Worm (Caenorhabditis elegans) whole organism, young adult: ENCODE data around the gene zipt-2.1.
A peak's percentile ranks its signal among the peaks of the same experiment; 100 is the strongest.

Source experiments
- B0019.2 ChIP-seq: fragments of 200-800 bp; sonication (Bioruptor generic); conservative IDR thresholded peaks from 2 replicates; pipeline ENCODE4 v1.3.6; 2022; ENCODE audit warnings: missing genetic modification reagents, missing genetic modification characterization, missing compliant biosample characterization
- B0035.1 ChIP-seq: sonication (generic microtip); optimal IDR thresholded peaks from 2 replicates; lab custom pipeline; 2016; ENCODE audit warnings: missing genetic modification characterization, mild to moderate bottlenecking, missing compliant biosample characterization, missing genotype, missing genetic modification reagents
- B0261.1 ChIP-seq: sonication (generic microtip); optimal IDR thresholded peaks from 2 replicates; lab custom pipeline; 2016; ENCODE audit warnings: mild to moderate bottlenecking, missing genetic modification characterization, moderate library complexity, missing compliant biosample characterization
- C17E4.6 ChIP-seq: fragments of 200-800 bp; sonication (Bioruptor generic); IDR thresholded peaks from 2 replicates; pipeline ENCODE4 v1.3.6; 2022; ENCODE audit warnings: missing genetic modification reagents, missing genetic modification characterization, missing compliant biosample characterization
- D2030.7 ChIP-seq: fragments of 200-800 bp; sonication (Bioruptor generic); IDR thresholded peaks from 2 replicates; pipeline ENCODE4 v1.3.6; 2022; ENCODE audit warnings: missing genetic modification reagents, missing genetic modification characterization, missing compliant biosample characterization
- F10E7.11 ChIP-seq: sonication (generic microtip); optimal IDR thresholded peaks from 2 replicates; lab custom pipeline; 2017; ENCODE audit warnings: mild to moderate bottlenecking, missing genetic modification characterization, moderate library complexity, missing compliant biosample characterization
- F23B12.7 ChIP-seq: sonication (generic microtip); optimal IDR thresholded peaks from 2 replicates; lab custom pipeline; 2017; ENCODE audit warnings: missing genetic modification characterization, mild to moderate bottlenecking, missing compliant biosample characterization, antibody characterized with exemption, moderate library complexity; ENCODE audit not compliant: insufficient read depth
- F33H1.4 ChIP-seq: fragments of 200-800 bp; sonication (Bioruptor generic); IDR thresholded peaks from 2 replicates; pipeline ENCODE4 v1.3.6; 2022; ENCODE audit warnings: missing genetic modification reagents, missing genetic modification characterization, missing compliant biosample characterization
- F52B5.7 ChIP-seq: sonication (generic microtip); optimal IDR thresholded peaks from 2 replicates; lab custom pipeline; 2016; ENCODE audit warnings: mild to moderate bottlenecking, missing genetic modification characterization, missing compliant biosample characterization
- F57C9.4 ChIP-seq: sonication (generic microtip); optimal IDR thresholded peaks from 2 replicates; lab custom pipeline; 2017; ENCODE audit warnings: mild to moderate bottlenecking, missing genetic modification characterization, missing compliant biosample characterization
- K12H6.12 ChIP-seq: fragments of 200-800 bp; sonication (Bioruptor generic); optimal IDR thresholded peaks from 2 replicates; lab custom pipeline; 2018; ENCODE audit warnings: mild to moderate bottlenecking, missing genetic modification characterization, missing compliant biosample characterization
- Y53G8AR.9 ChIP-seq: fragments of 200-800 bp; sonication (Bioruptor generic); conservative IDR thresholded peaks from 2 replicates; pipeline ENCODE4 v1.3.6; 2022; ENCODE audit warnings: missing genetic modification reagents, missing genetic modification characterization, missing compliant biosample characterization
- Y67H2A.10 ChIP-seq: fragments of 200-800 bp; sonication (Bioruptor generic); conservative IDR thresholded peaks from 2 replicates; pipeline ENCODE4 v1.3.6; 2022; ENCODE audit warnings: missing genetic modification reagents, missing genetic modification characterization, missing compliant biosample characterization
- Y79H2A.3 ChIP-seq: fragments of 200-800 bp; sonication (Bioruptor generic); conservative IDR thresholded peaks from 2 replicates; pipeline ENCODE4 v1.3.6; 2022; ENCODE audit warnings: missing genetic modification reagents, missing genetic modification characterization, missing compliant biosample characterization
- ama-1 ChIP-seq, 3 experiments: fragments of 150-350 bp in 1 of 3; sonication (generic microtip) in 2 of 3; optimal IDR thresholded peaks; 2 replicates each; lab custom pipeline; 2014 to 2018; ENCODE audit warnings: missing biosample characterization in 2 of 3, missing genetic modification characterization in 2 of 3, missing genetic modification reagents in 2 of 3
- aptf-3 ChIP-seq: fragments of 200-800 bp; sonication (Bioruptor generic); IDR thresholded peaks from 2 replicates; pipeline ENCODE4 v1.3.6; 2022; ENCODE audit warnings: missing genetic modification characterization, missing compliant biosample characterization
- attf-6 ChIP-seq: fragments of 200-800 bp; sonication (Bioruptor generic); IDR thresholded peaks from 2 replicates; pipeline ENCODE4 v1.3.6; 2022; ENCODE audit warnings: missing genetic modification reagents, missing genetic modification characterization, missing compliant biosample characterization
- ceh-100 ChIP-seq: fragments of 200-800 bp; sonication (Bioruptor generic); IDR thresholded peaks from 2 replicates; pipeline ENCODE4 v1.3.6; 2022; ENCODE audit warnings: missing genetic modification reagents, missing genetic modification characterization, missing compliant biosample characterization
- ceh-79 ChIP-seq: sonication (generic microtip); optimal IDR thresholded peaks from 2 replicates; lab custom pipeline; 2017; ENCODE audit warnings: mild to moderate bottlenecking, missing genetic modification characterization, missing compliant biosample characterization
- ceh-91 ChIP-seq: fragments of 200-800 bp; sonication (Bioruptor generic); IDR thresholded peaks from 2 replicates; pipeline ENCODE4 v1.3.6; 2022; ENCODE audit warnings: missing genetic modification reagents, missing genetic modification characterization, missing compliant biosample characterization
- dpl-1 ChIP-seq: fragments of 150-350 bp; optimal IDR thresholded peaks from 2 replicates; lab custom pipeline; 2014; ENCODE audit warnings: missing biosample characterization, missing genetic modification reagents, missing genetic modification characterization
- egrh-3 ChIP-seq: fragments of 200-800 bp; sonication (Bioruptor generic); IDR thresholded peaks from 2 replicates; pipeline ENCODE4 v1.3.6; 2022; ENCODE audit warnings: missing genetic modification reagents, missing genetic modification characterization, missing compliant biosample characterization
- gei-17 ChIP-seq: fragments of 200-800 bp; sonication (Bioruptor generic); optimal IDR thresholded peaks from 2 replicates; lab custom pipeline; 2018; ENCODE audit warnings: mild to moderate bottlenecking, missing genetic modification characterization, missing compliant biosample characterization
- hlh-26 ChIP-seq: fragments of 200-800 bp; sonication (Bioruptor generic); conservative IDR thresholded peaks from 2 replicates; pipeline ENCODE4 v1.3.6; 2022; ENCODE audit warnings: missing genetic modification reagents, missing genetic modification characterization, missing compliant biosample characterization
- hmg-1.2 ChIP-seq: fragments of 200-800 bp; sonication (Bioruptor generic); IDR thresholded peaks from 2 replicates; pipeline ENCODE4 v1.3.6; 2022; ENCODE audit warnings: missing genetic modification reagents, missing genetic modification characterization, missing compliant biosample characterization
- hsf-1 ChIP-seq: fragments of 200-800 bp; sonication (Bioruptor generic); IDR thresholded peaks from 2 replicates; pipeline ENCODE4 v1.3.6; 2022; ENCODE audit warnings: missing genetic modification reagents, missing genetic modification characterization, missing compliant biosample characterization
- let-526 ChIP-seq: fragments of 200-800 bp; sonication (Bioruptor generic); IDR thresholded peaks from 2 replicates; pipeline ENCODE4 v1.3.6; 2022; ENCODE audit warnings: missing genetic modification reagents, missing genetic modification characterization, missing compliant biosample characterization
- lin-35 ChIP-seq, 3 experiments: fragments of 150-350 bp in 2 of 3; sonication (generic microtip) in 1 of 3; optimal IDR thresholded peaks; 2 replicates each; lab custom pipeline; 2014 to 2018; ENCODE audit warnings: missing biosample characterization in 3 of 3, missing genetic modification characterization in 3 of 3, missing genetic modification reagents in 3 of 3
- lsl-1 ChIP-seq: fragments of 200-800 bp; sonication (Bioruptor generic); optimal IDR thresholded peaks from 2 replicates; lab custom pipeline; 2018; ENCODE audit warnings: mild to moderate bottlenecking, missing genetic modification characterization, moderate library complexity, missing compliant biosample characterization
- lsy-27 ChIP-seq: sonication (generic microtip); optimal IDR thresholded peaks from 2 replicates; lab custom pipeline; 2017; ENCODE audit warnings: missing genetic modification characterization, mild to moderate bottlenecking, missing compliant biosample characterization, antibody characterized with exemption, missing genotype, borderline replicate concordance; ENCODE audit not compliant: insufficient read depth
- mcd-1 ChIP-seq: fragments of 200-800 bp; sonication (Bioruptor generic); IDR thresholded peaks from 2 replicates; pipeline ENCODE4 v1.3.6; 2022; ENCODE audit warnings: missing genetic modification reagents, missing genetic modification characterization, missing compliant biosample characterization
- mel-28 ChIP-seq: sonication (generic microtip); optimal IDR thresholded peaks from 2 replicates; lab custom pipeline; 2016; ENCODE audit warnings: borderline replicate concordance, mild to moderate bottlenecking, missing genetic modification characterization, missing compliant biosample characterization
- mes-4 ChIP-seq: sonication (generic microtip); optimal IDR thresholded peaks from 2 replicates; lab custom pipeline; 2016; ENCODE audit warnings: missing genotype, missing genetic modification characterization, missing compliant biosample characterization
- nfyb-1 ChIP-seq: fragments of 200-800 bp; sonication (Bioruptor generic); IDR thresholded peaks from 2 replicates; pipeline ENCODE4 v1.3.6; 2022; ENCODE audit warnings: missing genetic modification reagents, missing genetic modification characterization, missing compliant biosample characterization
- nhr-27 ChIP-seq: fragments of 200-800 bp; sonication (Bioruptor generic); optimal IDR thresholded peaks from 2 replicates; lab custom pipeline; 2018; ENCODE audit warnings: mild to moderate bottlenecking, missing genetic modification characterization, moderate library complexity, missing compliant biosample characterization
- pha-4 ChIP-seq: fragments of 150-350 bp; sonication (generic microtip); optimal IDR thresholded peaks from 2 replicates; lab custom pipeline; 2014; ENCODE audit warnings: missing biosample characterization, missing genetic modification reagents, missing genetic modification characterization
- rpc-1 ChIP-seq, 2 experiments: fragments of 150-350 bp in 1 of 2; sonication (generic microtip) in 1 of 2; optimal IDR thresholded peaks; 2 replicates each; lab custom pipeline; 2014 to 2018; ENCODE audit warnings: missing biosample characterization in 1 of 2, missing genetic modification characterization in 1 of 2, missing genetic modification reagents in 1 of 2, missing genotype in 1 of 2
- snpc-1.1 ChIP-seq: sonication (generic microtip); optimal IDR thresholded peaks from 2 replicates; lab custom pipeline; 2017; ENCODE audit warnings: missing genetic modification characterization, mild to moderate bottlenecking, missing compliant biosample characterization, antibody characterized with exemption, moderate library complexity, missing genotype, missing genetic modification reagents; ENCODE audit not compliant: insufficient read depth
- snpc-3.4 ChIP-seq: sonication (generic microtip); optimal IDR thresholded peaks from 2 replicates; lab custom pipeline; 2017; ENCODE audit warnings: missing genetic modification characterization, mild to moderate bottlenecking, missing compliant biosample characterization, antibody characterized with exemption, moderate library complexity, missing genotype, missing genetic modification reagents
- tbp1 ChIP-seq: fragments of 200-800 bp; sonication (Bioruptor generic); optimal IDR thresholded peaks from 2 replicates; lab custom pipeline; 2018; ENCODE audit warnings: mild to moderate bottlenecking, missing genetic modification characterization, missing compliant biosample characterization
- unc-62 ChIP-seq: fragments of 150-350 bp; optimal IDR thresholded peaks from 2 replicates; lab custom pipeline; 2014; ENCODE audit warnings: missing biosample characterization, missing genetic modification reagents, missing genetic modification characterization
- zfh-2 ChIP-seq: fragments of 200-800 bp; sonication (Bioruptor generic); conservative IDR thresholded peaks from 2 replicates; pipeline ENCODE4 v1.3.6; 2022; ENCODE audit warnings: missing genetic modification reagents, missing genetic modification characterization, missing compliant biosample characterization
- zim-3 ChIP-seq: sonication (generic microtip); optimal IDR thresholded peaks from 2 replicates; lab custom pipeline; 2017; ENCODE audit warnings: mild to moderate bottlenecking, missing genetic modification characterization, moderate library complexity, missing compliant biosample characterization
- ztf-3 ChIP-seq: fragments of 200-800 bp; sonication (Bioruptor generic); optimal IDR thresholded peaks from 2 replicates; lab custom pipeline; 2018; ENCODE audit warnings: mild to moderate bottlenecking, missing genetic modification characterization, missing compliant biosample characterization

zipt-2.1 gene

DNA sequence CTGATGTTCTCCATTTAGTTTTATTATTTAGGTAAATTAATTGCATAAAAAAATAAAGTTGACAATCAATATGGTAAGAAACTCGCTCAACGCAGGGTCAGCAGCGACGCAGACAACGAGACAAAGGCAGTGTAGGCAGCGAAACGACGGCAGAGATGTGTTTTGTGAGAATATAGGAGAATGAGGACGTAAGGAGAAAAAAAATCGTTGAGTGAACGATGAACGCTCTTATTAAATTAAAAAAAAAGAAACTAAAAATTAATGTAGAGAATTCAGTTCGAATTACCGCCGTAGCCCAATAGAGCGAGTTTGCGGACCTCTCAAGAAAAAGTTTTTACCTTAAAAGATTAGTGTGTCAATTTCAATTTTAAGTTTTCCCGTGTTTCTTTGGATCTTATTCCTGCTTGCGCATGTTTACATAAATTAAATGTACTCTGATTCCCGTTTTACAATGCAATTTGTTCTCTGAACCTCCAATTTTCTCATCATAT is 31.3 kb upstream of the zipt-2.1 start, which contains the start of gene T25B9.8:
T25B9.8 (minus strand) TSS at position 51 of the 491 bp plus-strand sequence.
- TF ChIP-seq gei-17 (GFP tag; lab: Kevin White, UChicago) = no peak
- peak; percentile 65; the same call in 1 of the 2 replicates for TF ChIP-seq hmg-1.2 (GFP tag; lab: Robert Waterston, UW)

DNA sequence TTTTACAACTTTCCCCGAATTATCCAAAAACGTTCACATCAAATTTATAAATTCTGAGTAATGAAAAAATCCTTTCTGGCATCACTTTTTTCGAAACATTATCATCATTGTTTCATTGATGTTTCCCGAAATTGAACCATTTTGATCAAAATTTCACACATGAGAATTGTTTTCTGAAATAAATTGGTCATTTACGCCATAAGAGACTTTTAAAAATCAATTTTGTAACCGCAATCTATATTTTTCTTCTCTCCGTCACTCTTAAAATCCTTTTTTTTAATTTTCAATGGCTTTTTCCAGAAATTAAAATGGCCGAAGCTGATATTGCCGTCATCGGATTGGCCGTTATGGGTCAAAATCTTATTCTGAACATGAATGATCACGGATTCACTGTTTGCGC is 30.1 kb upstream of the zipt-2.1 start, which contains the start of gene T25B9.9:
T25B9.9 (plus strand) TSS at position 301 of the 400 bp plus-strand sequence.
- TF ChIP-seq ztf-3 (GFP tag; lab: Kevin White, UChicago) (no peak), pha-4 (tag; lab: Kevin White, UChicago) (no peak), B0019.2 (GFP tag; lab: Robert Waterston, UW) (no peak), nfyb-1 (GFP tag; lab: Robert Waterston, UW) (no peak), tbp1 (no peak), F52B5.7 (tag; lab: Kevin White, UChicago) (no peak), dpl-1 (no peak), zim-3 (no peak), Y67H2A.10 (no peak), lsy-27 (no peak), zfh-2 (GFP tag; lab: Robert Waterston, UW) (no peak), C17E4.6 (no peak), ama-1 (optimal IDR thresholded peaks at IDR 0.05; lab: Kevin White, UChicago) (no peak), ama-1 (GFP tag; optimal IDR thresholded peaks at IDR 0.05; lab: Kevin White, UChicago) (no peak), egrh-3 (GFP tag; lab: Robert Waterston, UW) (no peak), F10E7.11 (no peak), F57C9.4 (tag; lab: Kevin White, UChicago) (no peak), D2030.7 (GFP tag; lab: Robert Waterston, UW) (no peak), lin-35 (GFP tag; optimal IDR thresholded peaks at IDR 0.05; lab: Kevin White, UChicago) (no peak), ceh-91 (no peak)

DNA sequence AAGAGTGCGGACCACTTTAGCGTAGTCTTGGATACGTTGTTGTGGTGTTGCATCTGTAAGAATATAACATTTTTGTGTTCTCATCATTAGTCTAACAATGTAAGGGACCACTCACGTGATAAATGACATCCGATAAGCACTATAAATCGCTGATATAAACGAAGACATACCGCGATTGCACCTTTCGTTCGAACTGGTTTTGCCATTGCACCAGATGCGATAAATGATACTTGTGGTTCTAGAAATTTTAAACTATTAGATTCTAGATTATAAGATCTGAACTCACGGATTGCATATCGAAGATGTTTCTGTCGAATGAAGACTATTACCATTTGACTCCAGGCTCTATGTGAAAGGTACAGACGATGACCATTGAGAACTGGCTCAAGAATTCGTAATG is 28.2 kb upstream of the zipt-2.1 start:
- TF ChIP-seq Y53G8AR.9 = no peak
- TF ChIP-seq mcd-1 = no peak
- TF ChIP-seq mes-4 (tag; lab: Kevin White, UChicago) = no peak
- TF ChIP-seq B0035.1 (tag; lab: Kevin White, UChicago) = no peak
- no peak for TF ChIP-seq unc-62 (GFP tag; lab: Kevin White, UChicago)
- TF ChIP-seq lsl-1 (GFP tag; lab: Kevin White, UChicago) = no peak
- no peak for TF ChIP-seq ama-1 (optimal IDR thresholded peaks at IDR 0.05; lab: Kevin White, UChicago)
- TF ChIP-seq ama-1 (GFP tag; optimal IDR thresholded peaks at IDR 0.05; lab: Kevin White, UChicago) = no peak
- TF ChIP-seq Y79H2A.3 = no peak
- TF ChIP-seq F33H1.4 = no peak
- no peak for TF ChIP-seq ceh-79 (tag; lab: Kevin White, UChicago)
- TF ChIP-seq pha-4 (tag; lab: Kevin White, UChicago) = no peak
- TF ChIP-seq mel-28 (tag; lab: Kevin White, UChicago) = no peak

DNA sequence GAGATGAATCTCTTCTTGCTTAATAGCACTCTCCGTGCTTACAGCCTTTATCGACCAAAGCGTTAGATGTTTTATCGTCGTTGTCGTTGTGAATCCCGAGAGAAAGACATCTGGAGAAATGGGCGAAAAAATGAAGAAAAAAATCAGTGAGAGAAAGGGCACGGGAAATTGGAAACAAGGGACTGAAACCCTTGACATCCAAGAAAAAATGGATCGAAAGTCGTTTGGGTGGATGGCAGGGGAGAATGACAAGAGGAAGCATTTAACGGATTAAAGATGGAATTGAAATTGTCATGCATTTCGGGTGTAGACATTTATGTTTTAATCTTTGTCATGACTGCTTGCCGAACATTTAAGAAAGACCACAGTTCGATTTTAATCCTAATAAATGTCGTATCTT is 25.6 kb upstream of the zipt-2.1 start, which contains the start of gene inpp-1:
inpp-1 (minus strand) TSS at position 101 of the 400 bp plus-strand sequence.
- TF ChIP-seq attf-6 (GFP tag; lab: Robert Waterston, UW) (no peak), Y67H2A.10 (no peak), nhr-27 (no peak), F23B12.7 (tag; lab: Kevin White, UChicago) (no peak), mcd-1 (no peak), B0261.1 (tag; lab: Kevin White, UChicago) (no peak), hlh-26 (GFP tag; lab: Robert Waterston, UW) (no peak), rpc-1 (optimal IDR thresholded peaks at IDR 0.05; lab: Kevin White, UChicago) (no peak), rpc-1 (tag; optimal IDR thresholded peaks at IDR 0.05; lab: Kevin White, UChicago) (no peak), ceh-100 (GFP tag; lab: Robert Waterston, UW) (no peak), let-526 (GFP tag; lab: Robert Waterston, UW) (no peak), K12H6.12 (tag; lab: Kevin White, UChicago) (no peak), snpc-1.1 (tag; lab: Kevin White, UChicago) (no peak), hsf-1 (GFP tag; lab: Robert Waterston, UW) (no peak), snpc-3.4 (tag; lab: Kevin White, UChicago) (no peak), aptf-3 (GFP tag; lab: Robert Waterston, UW) (no peak)
